Fruit fly (Drosophila melanogaster) whole organism, embryonic: Measurements from ENCODE around the gene Eip63F-1.

ENCODE experiments used
- ATbp ChIP-seq: fragments of 200-800 bp; sonication (Bioruptor generic); optimal IDR thresholded peaks from 2 replicates; lab custom pipeline; 2017; ENCODE audit warnings: missing biosample characterization, mild to moderate bottlenecking, missing genetic modification characterization, missing genetic modification reagents
- Antp ChIP-seq: fragments of 200-800 bp; sonication (Bioruptor generic); optimal IDR thresholded peaks from 3 replicates; lab custom pipeline; 2016; ENCODE audit warnings: missing biosample characterization, missing genetic modification characterization
- CG10959 ChIP-seq: fragments of 200-800 bp; sonication (Bioruptor generic); IDR thresholded peaks from 2 replicates; pipeline ENCODE4 v1.3.6; 2022; ENCODE audit warnings: missing biosample characterization, missing genetic modification characterization
- CG11696 ChIP-seq: fragments of 200-800 bp; sonication (Bioruptor generic); IDR thresholded peaks from 2 replicates; pipeline ENCODE4 v1.3.6; 2022; ENCODE audit warnings: missing biosample characterization, missing genetic modification characterization
- CG12942 ChIP-seq: fragments of 200-800 bp; sonication (Bioruptor generic); optimal IDR thresholded peaks from 3 replicates; lab custom pipeline; 2016; ENCODE audit warnings: missing biosample characterization, missing genetic modification characterization
- CG14014 ChIP-seq: fragments of 200-800 bp; sonication (Bioruptor generic); IDR thresholded peaks from 2 replicates; pipeline ENCODE4 v1.3.6; 2022; ENCODE audit warnings: missing biosample characterization, missing genetic modification characterization
- CG14965 ChIP-seq: fragments of 200-800 bp; sonication (Bioruptor generic); optimal IDR thresholded peaks from 2 replicates; lab custom pipeline; 2016; ENCODE audit warnings: missing biosample characterization, missing genetic modification characterization, borderline replicate concordance
- CG15011 ChIP-seq: fragments of 200-800 bp; sonication (Bioruptor generic); optimal IDR thresholded peaks from 3 replicates; lab custom pipeline; 2018; ENCODE audit warnings: missing biosample characterization, mild to moderate bottlenecking, missing genetic modification characterization
- CG15601 ChIP-seq: fragments of 200-800 bp; sonication (Bioruptor generic); optimal IDR thresholded peaks from 3 replicates; lab custom pipeline; 2019; ENCODE audit warnings: missing biosample characterization, mild to moderate bottlenecking, missing genetic modification characterization, moderate library complexity
- CG17359 ChIP-seq: fragments of 200-800 bp; sonication (Bioruptor generic); optimal IDR thresholded peaks from 3 replicates; lab custom pipeline; 2018; ENCODE audit warnings: missing biosample characterization, mild to moderate bottlenecking, missing genetic modification characterization, moderate library complexity
- CG17568 ChIP-seq: fragments of 200-800 bp; sonication (Bioruptor generic); optimal IDR thresholded peaks from 2 replicates; lab custom pipeline; 2018; ENCODE audit warnings: missing biosample characterization, mild to moderate bottlenecking, missing genetic modification characterization, moderate library complexity
- CG17802 ChIP-seq: fragments of 200-800 bp; sonication (Bioruptor generic); optimal IDR thresholded peaks from 2 replicates; lab custom pipeline; 2018; ENCODE audit warnings: missing biosample characterization, mild to moderate bottlenecking, missing genetic modification characterization, moderate library complexity
- CG1792 ChIP-seq: fragments of 200-800 bp; sonication (Bioruptor generic); optimal IDR thresholded peaks from 2 replicates; lab custom pipeline; 2016; ENCODE audit warnings: missing biosample characterization, missing genetic modification characterization
- CG18764 ChIP-seq: fragments of 200-800 bp; sonication (Bioruptor generic); optimal IDR thresholded peaks from 3 replicates; lab custom pipeline; 2016; ENCODE audit warnings: missing biosample characterization, missing genetic modification characterization
- CG2678 ChIP-seq: fragments of 200-800 bp; sonication (Bioruptor generic); optimal IDR thresholded peaks from 3 replicates; lab custom pipeline; 2019; ENCODE audit warnings: missing biosample characterization, mild to moderate bottlenecking, missing genetic modification characterization, moderate library complexity
- CG31441 ChIP-seq: fragments of 200-800 bp; sonication (Bioruptor generic); IDR thresholded peaks from 2 replicates; pipeline ENCODE4 v1.3.6; 2022; ENCODE audit warnings: missing biosample characterization, missing genetic modification characterization
- CG6654 ChIP-seq: fragments of 200-800 bp; sonication (Bioruptor generic); optimal IDR thresholded peaks from 2 replicates; lab custom pipeline; 2017; ENCODE audit warnings: missing biosample characterization, mild to moderate bottlenecking, missing genetic modification characterization
- CG6689 ChIP-seq: fragments of 200-800 bp; sonication (Bioruptor generic); IDR thresholded peaks from 2 replicates; pipeline ENCODE4 v1.3.6; 2022; ENCODE audit warnings: missing biosample characterization, missing genetic modification characterization
- CG8478 ChIP-seq: fragments of >200 bp; optimal IDR thresholded peaks from 2 replicates; lab custom pipeline; 2018
- Dbx ChIP-seq: fragments of 200-800 bp; sonication (Bioruptor generic); IDR thresholded peaks from 3 replicates; pipeline ENCODE4 v1.3.6; 2022; ENCODE audit warnings: missing biosample characterization, missing genetic modification characterization
- Doc2 ChIP-seq: fragments of 200-800 bp; sonication (Bioruptor generic); IDR thresholded peaks from 2 replicates; pipeline ENCODE4 v1.3.6; 2022; ENCODE audit warnings: missing biosample characterization, missing genetic modification characterization
- ERR ChIP-seq: fragments of 200-800 bp; sonication (Bioruptor generic); optimal IDR thresholded peaks from 2 replicates; lab custom pipeline; 2016; ENCODE audit warnings: missing biosample characterization, missing genetic modification characterization
- Ets97D ChIP-seq: fragments of 200-800 bp; sonication (Bioruptor generic); optimal IDR thresholded peaks from 3 replicates; lab custom pipeline; 2016; ENCODE audit warnings: missing biosample characterization, missing genetic modification characterization
- Gug ChIP-seq: fragments of 200-800 bp; sonication (Bioruptor generic); IDR thresholded peaks from 4 replicates; pipeline ENCODE4 v1.3.6; 2022; ENCODE audit warnings: missing biosample characterization, missing genetic modification characterization
- Meics ChIP-seq: fragments of 200-800 bp; sonication (Bioruptor generic); optimal IDR thresholded peaks from 2 replicates; lab custom pipeline; 2017; ENCODE audit warnings: missing biosample characterization, mild to moderate bottlenecking, missing genetic modification characterization
- Pdp1 ChIP-seq, 2 experiments: fragments of 200-800 bp; sonication (Bioruptor generic); optimal IDR thresholded peaks; 3 replicates each; lab custom pipeline; 2016; ENCODE audit warnings: missing biosample characterization in 2 of 2, missing genetic modification characterization in 2 of 2, mild to moderate bottlenecking in 1 of 2, moderate library complexity in 1 of 2
- Sox102F ChIP-seq: fragments of 200-800 bp; sonication (Bioruptor generic); optimal IDR thresholded peaks from 2 replicates; lab custom pipeline; 2018; ENCODE audit warnings: missing biosample characterization, mild to moderate bottlenecking, missing genetic modification characterization, moderate library complexity
- Stat92E ChIP-seq, 3 experiments: fragments of >200 bp in 2 of 3; fragments of 200-800 bp in 1 of 3; sonication (Bioruptor generic) in 1 of 3; optimal IDR thresholded peaks; 2 replicates each; lab custom pipeline; 2017 to 2019; ENCODE audit warnings: missing biosample characterization in 3 of 3, missing genetic modification characterization in 3 of 3, mild to moderate bottlenecking in 1 of 3, moderate library complexity in 1 of 3
- YL-1 ChIP-seq: fragments of 200-800 bp; sonication (Bioruptor generic); optimal IDR thresholded peaks from 3 replicates; lab custom pipeline; 2017; ENCODE audit warnings: missing biosample characterization, mild to moderate bottlenecking, missing genetic modification characterization
- al ChIP-seq: fragments of 200-800 bp; sonication (Bioruptor generic); IDR thresholded peaks from 2 replicates; pipeline ENCODE4 v1.3.6; 2022; ENCODE audit warnings: missing biosample characterization, missing genetic modification characterization
- cas ChIP-seq: fragments of 200-800 bp; sonication (Bioruptor generic); IDR thresholded peaks from 2 replicates; pipeline ENCODE4 v1.3.6; 2022; ENCODE audit warnings: missing biosample characterization, missing genetic modification characterization
- chinmo ChIP-seq: fragments of 200-800 bp; sonication (Bioruptor generic); IDR thresholded peaks from 4 replicates; pipeline ENCODE4 v1.3.6; 2022; ENCODE audit warnings: missing biosample characterization, missing genetic modification characterization; ENCODE audit not compliant: partially characterized antibody
- dimm ChIP-seq: fragments of 200-800 bp; sonication (Bioruptor generic); IDR thresholded peaks from 2 replicates; pipeline ENCODE4 v1.3.6; 2022; ENCODE audit warnings: missing biosample characterization, missing genetic modification characterization
- dysf ChIP-seq: fragments of 200-800 bp; sonication (Bioruptor generic); IDR thresholded peaks from 3 replicates; pipeline ENCODE4 v1.3.6; 2022; ENCODE audit warnings: missing biosample characterization, missing genetic modification characterization
- exex ChIP-seq: fragments of 200-800 bp; sonication (Bioruptor generic); optimal IDR thresholded peaks from 4 replicates; lab custom pipeline; 2018; ENCODE audit warnings: missing biosample characterization, mild to moderate bottlenecking, missing genetic modification characterization, moderate library complexity
- klu ChIP-seq: fragments of 200-800 bp; sonication (Bioruptor generic); IDR thresholded peaks from 2 replicates; pipeline ENCODE4 v1.3.6; 2022; ENCODE audit warnings: missing biosample characterization, missing genetic modification characterization
- knrl ChIP-seq: fragments of 200-800 bp; sonication (Bioruptor generic); IDR thresholded peaks from 3 replicates; pipeline ENCODE4 v1.3.6; 2022; ENCODE audit warnings: missing biosample characterization, missing genetic modification characterization; ENCODE audit not compliant: partially characterized antibody
- lilli ChIP-seq: fragments of 200-800 bp; sonication (Bioruptor generic); optimal IDR thresholded peaks from 3 replicates; lab custom pipeline; 2016; ENCODE audit warnings: missing biosample characterization, missing genetic modification characterization
- nmo ChIP-seq: fragments of 200-800 bp; sonication (Bioruptor generic); optimal IDR thresholded peaks from 2 replicates; lab custom pipeline; 2018; ENCODE audit warnings: missing biosample characterization, mild to moderate bottlenecking, missing genetic modification characterization, moderate library complexity
- pita ChIP-seq: fragments of 200-800 bp; sonication (Bioruptor generic); optimal IDR thresholded peaks from 2 replicates; lab custom pipeline; 2017; ENCODE audit warnings: missing biosample characterization, mild to moderate bottlenecking, missing genetic modification characterization
- repo ChIP-seq: fragments of 200-800 bp; sonication (Bioruptor generic); optimal IDR thresholded peaks from 2 replicates; lab custom pipeline; 2016; ENCODE audit warnings: missing biosample characterization, missing genetic modification characterization
- ro ChIP-seq: fragments of 200-800 bp; sonication (Bioruptor generic); IDR thresholded peaks from 2 replicates; pipeline ENCODE4 v1.3.6; 2022; ENCODE audit warnings: missing biosample characterization, missing genetic modification characterization
- sc ChIP-seq, 3 experiments: fragments of >200 bp in 2 of 3; fragments of 200-800 bp in 1 of 3; sonication (Bioruptor generic) in 1 of 3; optimal IDR thresholded peaks; 2 replicates in 2 of 3; 3 replicates in 1 of 3; lab custom pipeline; 2017; ENCODE audit warnings: mild to moderate bottlenecking in 1 of 3, missing biosample characterization in 1 of 3, missing genetic modification characterization in 1 of 3, missing genetic modification reagents in 1 of 3
- sens ChIP-seq: fragments of 200-800 bp; sonication (Bioruptor generic); peaks from one replicate; lab custom pipeline; 2016; ENCODE audit warnings: missing biosample characterization, missing genetic modification characterization
- stwl ChIP-seq: fragments of 200-800 bp; sonication (Bioruptor generic); optimal IDR thresholded peaks from 3 replicates; lab custom pipeline; 2018; ENCODE audit warnings: missing biosample characterization, mild to moderate bottlenecking, missing genetic modification characterization, moderate library complexity
- tap ChIP-seq: fragments of 200-800 bp; optimal IDR thresholded peaks from 3 replicates; lab custom pipeline; 2019; ENCODE audit warnings: missing biosample characterization, mild to moderate bottlenecking, missing genetic modification characterization, moderate library complexity
- tup ChIP-seq: fragments of 200-800 bp; sonication (Bioruptor generic); optimal IDR thresholded peaks from 2 replicates; lab custom pipeline; 2016; ENCODE audit warnings: missing biosample characterization, mild to moderate bottlenecking, missing genetic modification characterization, moderate library complexity
- unpg ChIP-seq: fragments of 200-800 bp; sonication (Bioruptor generic); optimal IDR thresholded peaks from 3 replicates; lab custom pipeline; 2018; ENCODE audit warnings: missing biosample characterization, mild to moderate bottlenecking, missing genetic modification characterization, moderate library complexity
- vvl ChIP-seq: fragments of 200-800 bp; sonication (Bioruptor generic); IDR thresholded peaks from 2 replicates; pipeline ENCODE4 v1.3.6; 2022; ENCODE audit warnings: missing biosample characterization, missing genetic modification characterization
- zf30C ChIP-seq: fragments of 200-800 bp; sonication (Bioruptor generic); optimal IDR thresholded peaks from 3 replicates; lab custom pipeline; 2018; ENCODE audit warnings: missing biosample characterization, mild to moderate bottlenecking, missing genetic modification characterization

The Eip63F-1 gene

dm6 chr3L:3892154-3892624 is 43.2 kb downstream of the Eip63F-1 start, which contains the start of gene Fie (continued):
- TF ChIP-seq Dbx (GFP tag; lab: Robert Waterston, UW), result no peak
- peak; percentile 79 for TF ChIP-seq lilli
- TF ChIP-seq CG6654 (GFP tag; lab: Kevin White, UChicago), result no peak
- no peak for TF ChIP-seq dimm
- peak; percentile 68 for TF ChIP-seq CG31441
- peak; percentile 59 for TF ChIP-seq ATbp (GFP tag; lab: Kevin White, UChicago)
- TF ChIP-seq Ets97D (GFP tag; lab: Kevin White, UChicago), result peak; percentile 32
- TF ChIP-seq Stat92E (GFP tag; optimal IDR thresholded peaks at IDR 0.05; lab: Kevin White, UChicago), result no peak
- no peak for TF ChIP-seq zf30C
- TF ChIP-seq al (GFP tag; lab: Robert Waterston, UW), result 0 out of 2 replicates have a peak, but pooled peaks have one; percentile 22
- TF ChIP-seq cas (GFP tag; lab: Robert Waterston, UW), result 0 out of 2 replicates have a peak, but pooled peaks have one; percentile 7
- TF ChIP-seq CG1792 (GFP tag; lab: Kevin White, UChicago), result no peak
- TF ChIP-seq sc (optimal IDR thresholded peaks at IDR 0.05; lab: Kevin White, UChicago), result no peak
- TF ChIP-seq sc (GFP tag; optimal IDR thresholded peaks at IDR 0.05; lab: Kevin White, UChicago), result peak; percentile 16
- TF ChIP-seq CG12942 (GFP tag; lab: Kevin White, UChicago), result no peak
- no peak for TF ChIP-seq stwl
- peak; percentile 46 for TF ChIP-seq unpg
- no peak for TF ChIP-seq Gug (GFP tag; lab: Robert Waterston, UW)
- TF ChIP-seq chinmo, result no peak
- no peak for TF ChIP-seq YL-1 (GFP tag; lab: Kevin White, UChicago)
- no peak for TF ChIP-seq tap (tag; lab: Kevin White, UChicago)
- TF ChIP-seq vvl (GFP tag; lab: Robert Waterston, UW), result peak; percentile 35; the same call in 1 of the 2 replicates
- no peak for TF ChIP-seq tup (GFP tag; lab: Kevin White, UChicago)
- no peak for TF ChIP-seq repo (GFP tag; lab: Kevin White, UChicago)
- TF ChIP-seq CG15601, result peak; percentile 63
- TF ChIP-seq Sox102F (GFP tag; lab: Kevin White, UChicago), result peak; percentile 71
- TF ChIP-seq CG2678, result peak; percentile 85
- TF ChIP-seq CG11696 (GFP tag; lab: Robert Waterston, UW), result no peak
- TF ChIP-seq CG18764, result no peak
- TF ChIP-seq nmo (GFP tag; lab: Kevin White, UChicago), result peak; percentile 79
- TF ChIP-seq ro (GFP tag; lab: Robert Waterston, UW), result no peak
- peak; percentile 32; the same call in 1 of the 2 replicates for TF ChIP-seq CG6689 (GFP tag; lab: Robert Waterston, UW)
- peak; percentile 41 for TF ChIP-seq CG15011 (GFP tag; lab: Kevin White, UChicago)
- TF ChIP-seq ERR, result no peak
- TF ChIP-seq CG17568, result no peak
- TF ChIP-seq dysf (GFP tag; lab: Robert Waterston, UW), result peak; percentile 75
- no peak for TF ChIP-seq Antp
- no peak for TF ChIP-seq CG10959 (GFP tag; lab: Robert Waterston, UW)
- TF ChIP-seq CG17802 (tag; lab: Kevin White, UChicago), result no peak
- no peak for TF ChIP-seq knrl
- no peak for TF ChIP-seq CG14965 (GFP tag; lab: Kevin White, UChicago)
- peak; percentile 9 for TF ChIP-seq exex
- no peak for TF ChIP-seq Doc2 (GFP tag; lab: Robert Waterston, UW)
- no peak for TF ChIP-seq pita (GFP tag; lab: Kevin White, UChicago)
- TF ChIP-seq Meics (GFP tag; lab: Kevin White, UChicago), result peak; percentile 83
- TF ChIP-seq CG14014 (GFP tag; lab: Robert Waterston, UW), result no peak
- no peak for TF ChIP-seq klu (GFP tag; lab: Robert Waterston, UW)
- peak; percentile 60 for TF ChIP-seq CG17359 (tag; lab: Kevin White, UChicago)
- peak; percentile 33 to 38 for TF ChIP-seq Pdp1 (GFP tag; optimal IDR thresholded peaks at IDR 0.05; lab: Kevin White, UChicago)
- TF ChIP-seq sens (GFP tag; lab: Kevin White, UChicago), result peak; percentile 85
- TF ChIP-seq CG8478 (lab: Kevin White, UChicago), result no peak
